Worm (Caenorhabditis elegans) whole organism, L4 larva: Measurements from ENCODE around the gene msp-78.

Experiments used
- ama-1 ChIP-seq: fragments of 150-350 bp; optimal IDR thresholded peaks from 2 replicates; lab custom pipeline; 2014; ENCODE audit warnings: inconsistent platforms, mixed read lengths
- attf-4 ChIP-seq: sonication (generic microtip); optimal IDR thresholded peaks from 3 replicates; lab custom pipeline; 2017; ENCODE audit warnings: missing biosample characterization, missing genetic modification characterization
- mxl-2 ChIP-seq: fragments of 200-800 bp; sonication (Bioruptor generic); conservative IDR thresholded peaks from 2 replicates; pipeline ENCODE4 v1.3.6; 2022; ENCODE audit warnings: missing genetic modification reagents, missing genetic modification characterization, missing compliant biosample characterization
- nhr-28 ChIP-seq: fragments of 150-350 bp; optimal IDR thresholded peaks from 2 replicates; lab custom pipeline; 2014; ENCODE audit warnings: missing biosample characterization, missing genetic modification characterization
- unc-39 ChIP-seq: sonication (generic microtip); optimal IDR thresholded peaks from 2 replicates; lab custom pipeline; 2017; ENCODE audit warnings: missing biosample characterization, missing genetic modification characterization
- ztf-11 ChIP-seq: fragments of 150-350 bp; optimal IDR thresholded peaks from 2 replicates; lab custom pipeline; 2014; ENCODE audit warnings: missing biosample characterization, missing genetic modification characterization

DNA sequence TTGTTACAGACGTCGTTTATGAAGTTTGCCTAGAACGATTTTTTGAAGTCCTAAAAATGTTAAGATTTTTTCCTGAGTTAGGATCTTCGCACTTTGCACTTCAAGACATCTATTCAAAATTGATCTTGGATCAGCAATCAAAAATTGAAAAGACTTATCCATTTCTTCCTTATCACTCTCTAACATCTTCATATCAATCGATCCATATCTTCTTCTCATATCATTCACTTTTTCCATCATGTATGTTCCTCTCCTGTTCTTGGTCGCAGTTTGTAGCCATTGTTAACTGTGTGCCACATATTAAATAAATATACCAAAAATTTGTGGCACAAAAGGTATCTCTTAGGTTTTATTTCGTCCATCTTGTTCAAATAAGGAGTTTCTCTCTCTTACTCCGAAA is 14.1 kb upstream of the msp-78 start:
- TF ChIP-seq attf-4 (no peak), ztf-11 (no peak), mxl-2 (GFP tag; lab: Robert Waterston, UW) (no peak), nhr-28 (tag; lab: Kevin White, UChicago) (peak; percentile 61), ama-1 (lab: Kevin White, UChicago) (no peak), unc-39 (no peak)
